Worm (Caenorhabditis elegans): ENCODE data around the gene ifbp-1.

ce11 chrV:13360254-13360653, 19.8 kb downstream of the ifbp-1 start, which contains the start of gene F32H5.4:
- TF ChIP-seq dao-5 (tag; optimal IDR thresholded peaks at IDR 0.05) (no peak), W03F9.2 (tag; optimal IDR thresholded peaks at IDR 0.05) (no peak), him-1 (tag; optimal IDR thresholded peaks at IDR 0.05) (no peak)
